Fruit fly (Drosophila melanogaster) whole organism: ENCODE measurements around the gene CG6503.

Experiments
- CG8478 ChIP-seq: fragments of >200 bp; optimal IDR thresholded peaks from 2 replicates; lab custom pipeline; 2018; ENCODE audit warnings: inconsistent platforms
- Dll ChIP-seq: fragments of >200 bp; optimal IDR thresholded peaks from 2 replicates; lab custom pipeline; 2017
- EcR ChIP-seq, 2 experiments: fragments of >200 bp; optimal IDR thresholded peaks; 2 replicates each; lab custom pipeline; 2017; ENCODE audit warnings: missing biosample characterization in 2 of 2, missing genetic modification characterization in 2 of 2, missing genetic modification reagents in 2 of 2
- pan ChIP-seq: fragments of >200 bp; optimal IDR thresholded peaks from 2 replicates; lab custom pipeline; 2017
- psq ChIP-seq: fragments of >200 bp; optimal IDR thresholded peaks from 2 replicates; lab custom pipeline; 2017
- usp ChIP-seq: fragments of >200 bp; optimal IDR thresholded peaks from 2 replicates; lab custom pipeline; 2017; ENCODE audit warnings: missing biosample characterization, missing genetic modification characterization, mixed read lengths

CG6503 gene

DNA sequence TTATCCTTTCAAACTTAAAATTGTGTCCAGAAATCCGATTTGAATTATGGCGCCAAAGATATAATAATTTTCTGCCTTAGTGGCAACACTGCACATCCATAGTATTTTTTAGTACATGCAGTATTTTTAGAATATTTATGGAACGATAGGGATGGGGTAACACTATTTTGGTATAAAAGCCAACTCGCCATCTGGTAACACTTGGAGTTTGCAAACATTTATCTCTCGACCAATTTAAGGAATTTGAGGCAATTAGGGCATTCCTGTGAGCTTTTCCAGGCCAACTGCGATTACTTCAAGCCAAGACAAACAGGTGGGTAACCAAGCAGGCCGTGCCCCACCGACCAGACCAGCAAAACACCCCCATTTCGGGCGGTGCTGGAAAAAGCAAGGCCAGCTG is 27.4 kb upstream of the CG6503 start, which contains the start of gene CG5447:
Gene CG5447, plus strand, starts transcription at position 190 of the 400 bp plus-strand sequence.
- TF ChIP-seq usp (GFP tag; lab: Kevin White, UChicago) (no peak), pan (lab: Kevin White, UChicago) (no peak), CG8478 (lab: Kevin White, UChicago) (no peak), EcR (GFP tag; optimal IDR thresholded peaks at IDR 0.05; lab: Kevin White, UChicago) (no peak), psq (lab: Kevin White, UChicago) (no peak), Dll (no peak)

DNA sequence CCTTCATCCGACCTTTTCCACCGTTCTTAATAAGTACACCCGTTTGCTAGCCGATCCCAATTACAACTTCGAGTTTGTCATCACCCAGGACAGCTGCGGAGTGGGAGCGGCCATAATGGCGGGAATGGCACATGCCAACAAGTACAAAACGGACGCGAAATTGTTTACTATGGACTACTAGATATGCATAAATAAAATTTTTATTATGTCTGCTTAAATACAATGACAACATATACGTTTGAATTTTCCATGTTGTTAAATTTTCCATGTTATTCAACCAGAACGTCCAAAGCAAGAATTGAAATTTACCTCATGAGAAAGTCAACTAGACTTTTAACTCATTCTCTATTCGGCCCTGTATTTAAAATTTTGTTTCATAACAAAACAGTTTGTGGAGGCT is 25.5 kb upstream of the CG6503 start, which contains the start of gene Hex-t2:
Gene Hex-t2, plus strand, starts transcription at position 301 of the 400 bp plus-strand sequence.
- TF ChIP-seq Dll (no peak), usp (GFP tag; lab: Kevin White, UChicago) (no peak), pan (lab: Kevin White, UChicago) (no peak), CG8478 (lab: Kevin White, UChicago) (no peak), psq (lab: Kevin White, UChicago) (no peak), EcR (GFP tag; optimal IDR thresholded peaks at IDR 0.05; lab: Kevin White, UChicago) (no peak)

DNA sequence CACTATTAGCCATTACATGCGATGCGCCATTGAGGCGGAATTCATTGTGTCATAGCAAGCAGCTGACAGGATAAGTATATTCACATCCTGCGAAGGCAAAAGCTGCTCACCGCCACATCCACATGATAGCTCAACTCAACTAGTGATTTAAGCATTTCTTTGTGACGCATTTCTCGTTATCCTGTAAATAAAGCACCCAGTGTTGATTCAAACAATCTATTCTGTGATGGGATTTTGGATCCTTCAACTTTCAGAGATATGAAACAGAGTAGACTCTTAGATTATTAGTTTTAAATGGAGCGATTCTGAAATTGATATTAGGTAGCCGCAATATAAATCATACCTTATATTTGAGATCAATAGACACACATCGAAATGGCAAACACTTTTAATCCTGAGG is 23.9 kb upstream of the CG6503 start, which contains the start of gene Hex-t1:
Gene Hex-t1, plus strand, starts transcription at position 301 of the 400 bp plus-strand sequence.
- TF ChIP-seq usp (GFP tag; lab: Kevin White, UChicago) (no peak), CG8478 (lab: Kevin White, UChicago) (no peak), Dll (no peak), pan (lab: Kevin White, UChicago) (no peak), EcR (GFP tag; optimal IDR thresholded peaks at IDR 0.05; lab: Kevin White, UChicago) (no peak), psq (lab: Kevin White, UChicago) (no peak)

DNA sequence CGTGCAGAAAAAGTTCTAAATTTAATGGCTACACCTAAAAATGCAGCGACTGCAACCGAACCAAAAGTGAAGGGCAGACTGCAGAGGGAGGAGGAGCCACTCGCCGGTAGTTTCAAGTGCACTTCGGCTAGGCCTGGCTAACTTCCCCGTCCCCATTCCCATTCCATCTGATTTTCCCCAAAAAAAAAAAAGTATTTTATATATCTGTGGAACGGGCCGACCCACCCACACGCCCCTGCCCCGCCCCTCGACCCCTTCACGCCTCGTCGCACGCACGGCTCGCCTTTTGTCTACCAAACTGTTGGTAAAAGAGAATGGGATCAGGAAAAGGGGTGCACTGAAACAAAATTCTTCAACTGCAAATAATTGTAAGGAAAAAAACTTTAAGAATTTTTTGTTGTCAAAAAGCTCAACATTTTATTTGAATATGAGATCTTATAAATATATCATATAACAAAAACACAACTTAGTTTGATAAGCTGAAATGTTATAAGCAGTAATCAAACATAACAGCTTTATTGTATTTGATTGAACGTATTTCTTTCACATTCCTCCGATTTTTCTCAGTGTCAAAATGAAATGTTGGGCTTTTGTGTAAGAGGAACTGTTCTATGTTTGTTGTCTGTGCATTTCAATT is 19.1 kb upstream of the CG6503 start:
- no peak for TF ChIP-seq Dll
- no peak for TF ChIP-seq pan (lab: Kevin White, UChicago)
- TF ChIP-seq usp (GFP tag; lab: Kevin White, UChicago), result no peak
- TF ChIP-seq CG8478 (lab: Kevin White, UChicago), result no peak
- TF ChIP-seq psq (lab: Kevin White, UChicago), result no peak
- TF ChIP-seq EcR (GFP tag; optimal IDR thresholded peaks at IDR 0.05; lab: Kevin White, UChicago), result no peak

DNA sequence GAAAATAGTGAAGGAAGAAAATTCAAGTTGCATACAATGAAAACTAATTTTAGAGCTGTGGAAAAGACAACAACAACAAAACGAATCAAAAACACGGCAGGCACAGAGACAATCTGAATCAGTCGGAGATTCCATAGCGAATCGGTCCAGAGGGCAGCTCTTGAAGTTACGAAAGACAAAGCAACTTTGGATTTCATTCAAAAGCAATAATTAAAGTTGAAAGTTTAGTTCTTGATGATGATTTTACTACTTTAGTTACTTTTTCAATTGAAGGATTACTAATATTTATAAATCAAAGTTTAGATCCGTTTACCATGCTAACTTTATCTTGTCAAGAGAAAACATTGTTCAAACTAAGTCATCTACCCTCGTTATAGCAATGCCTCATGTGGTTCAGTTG is 18.4 kb upstream of the CG6503 start:
- TF ChIP-seq psq (lab: Kevin White, UChicago) (no peak), CG8478 (lab: Kevin White, UChicago) (no peak), EcR (GFP tag; optimal IDR thresholded peaks at IDR 0.05; lab: Kevin White, UChicago) (no peak), pan (lab: Kevin White, UChicago) (no peak), Dll (no peak), usp (GFP tag; lab: Kevin White, UChicago) (no peak)

DNA sequence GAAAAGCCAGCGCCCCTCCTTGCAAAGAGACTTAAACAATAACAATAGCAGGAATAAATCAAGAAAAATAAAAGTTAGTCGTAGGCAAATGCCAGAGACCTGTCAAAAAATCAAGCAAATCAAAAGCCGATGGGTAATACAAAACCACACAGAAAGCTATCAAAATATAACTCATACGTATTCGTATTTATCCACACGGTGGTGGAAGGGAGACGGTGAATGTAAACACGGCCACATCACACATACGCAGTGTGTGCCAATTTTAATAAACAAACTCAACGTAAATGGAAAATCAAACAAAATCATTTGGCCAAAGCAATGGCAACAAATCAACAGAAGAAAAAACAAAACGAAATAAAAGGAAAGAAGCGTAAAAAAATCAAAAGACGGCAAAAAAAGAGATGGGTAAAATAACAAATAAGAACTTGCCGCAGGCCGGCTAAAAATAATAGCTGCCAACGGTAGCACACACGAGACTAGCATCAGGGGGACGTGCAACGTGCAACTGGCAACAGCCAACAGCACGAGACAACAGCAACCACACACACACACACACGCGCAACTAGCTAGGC is 17.8 kb upstream of the CG6503 start:
- TF ChIP-seq CG8478 (lab: Kevin White, UChicago), result no peak
- TF ChIP-seq EcR (GFP tag; optimal IDR thresholded peaks at IDR 0.05; lab: Kevin White, UChicago), result no peak
- no peak for TF ChIP-seq pan (lab: Kevin White, UChicago)
- no peak for TF ChIP-seq psq (lab: Kevin White, UChicago)
- no peak for TF ChIP-seq usp (GFP tag; lab: Kevin White, UChicago)
- no peak for TF ChIP-seq Dll

DNA sequence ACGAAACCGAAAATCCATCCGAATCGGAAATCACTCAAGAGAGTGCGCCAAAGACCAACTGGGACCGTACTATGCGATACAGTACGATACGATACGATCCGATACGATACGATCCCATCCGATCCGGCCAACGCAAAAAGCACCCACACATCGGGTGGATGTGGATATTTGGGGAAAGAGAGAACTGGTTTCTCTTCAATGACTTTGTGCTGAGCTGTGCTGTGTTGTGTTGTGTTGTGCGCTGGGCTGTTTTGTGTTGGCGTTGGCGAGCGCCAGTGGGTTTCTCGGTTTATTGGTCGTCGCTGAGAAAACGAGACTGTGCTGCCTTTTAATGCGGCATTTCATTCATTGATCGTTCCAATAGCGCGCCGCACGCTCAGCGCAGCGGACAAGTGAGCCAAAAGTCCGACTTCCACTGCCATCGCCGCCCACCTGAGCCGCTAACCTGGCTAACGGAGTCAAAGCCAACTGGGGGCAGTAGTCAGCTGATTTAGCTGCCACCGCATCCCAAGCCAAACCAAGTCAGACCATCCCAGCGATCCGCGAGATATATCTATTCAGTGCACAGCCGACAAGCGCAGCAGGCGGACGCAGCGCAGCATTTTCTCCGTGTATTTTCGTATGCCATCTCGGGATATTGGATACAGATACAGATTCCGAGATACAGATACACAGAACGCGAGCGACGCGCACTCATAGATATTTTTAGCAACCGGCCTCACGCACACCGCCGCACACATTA is 15.7 kb upstream of the CG6503 start, which contains the start of gene tx:
Gene tx, plus strand, starts transcription at position 324 of the 742 bp plus-strand sequence.
- TF ChIP-seq Dll (no peak), psq (lab: Kevin White, UChicago) (no peak)

DNA sequence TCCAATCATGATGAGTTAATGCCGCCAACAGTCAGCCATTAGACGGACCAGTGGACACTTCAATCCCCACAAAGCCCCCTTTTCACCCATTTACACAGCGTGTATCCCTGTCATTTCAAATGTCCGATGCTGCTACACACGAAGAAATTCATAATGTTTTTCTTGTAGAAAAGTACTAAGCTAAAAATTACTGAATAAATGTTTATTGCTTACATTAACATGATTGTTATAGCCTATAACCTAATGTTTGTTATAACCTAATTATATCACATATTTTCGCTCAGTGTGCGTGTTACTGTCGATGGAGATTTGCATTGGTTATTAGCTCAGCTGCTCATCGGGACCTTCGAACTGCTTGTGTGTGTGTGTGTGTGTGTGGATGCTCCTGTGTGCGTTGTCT is 11.6 kb upstream of the CG6503 start:
- no peak for TF ChIP-seq CG8478 (lab: Kevin White, UChicago)
- TF ChIP-seq Dll, result no peak
- no peak for TF ChIP-seq psq (lab: Kevin White, UChicago)
- TF ChIP-seq EcR (GFP tag; optimal IDR thresholded peaks at IDR 0.05; lab: Kevin White, UChicago), result no peak
- TF ChIP-seq usp (GFP tag; lab: Kevin White, UChicago), result no peak
- no peak for TF ChIP-seq pan (lab: Kevin White, UChicago)

DNA sequence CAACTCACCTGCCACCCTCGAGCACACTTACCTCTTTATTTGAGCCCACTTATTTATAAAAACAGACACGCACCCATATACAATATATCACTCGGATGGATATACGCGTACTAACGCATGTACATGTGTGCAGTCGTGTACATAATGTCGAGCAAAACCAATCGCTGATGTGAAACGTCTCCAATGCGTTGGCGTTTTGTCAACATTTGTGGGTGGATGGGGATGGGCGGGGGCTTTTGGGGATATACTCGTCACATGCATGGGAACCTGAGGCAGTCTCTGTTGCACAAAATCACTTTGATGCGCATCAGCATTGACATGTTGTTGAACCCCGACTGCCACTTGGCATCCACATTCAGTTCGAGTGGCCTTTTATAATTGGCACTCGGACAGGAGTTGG is 11.1 kb upstream of the CG6503 start:
- TF ChIP-seq pan (lab: Kevin White, UChicago) (no peak), usp (GFP tag; lab: Kevin White, UChicago) (no peak), psq (lab: Kevin White, UChicago) (no peak), CG8478 (lab: Kevin White, UChicago) (no peak), Dll (no peak), EcR (GFP tag; optimal IDR thresholded peaks at IDR 0.05; lab: Kevin White, UChicago) (no peak)

DNA sequence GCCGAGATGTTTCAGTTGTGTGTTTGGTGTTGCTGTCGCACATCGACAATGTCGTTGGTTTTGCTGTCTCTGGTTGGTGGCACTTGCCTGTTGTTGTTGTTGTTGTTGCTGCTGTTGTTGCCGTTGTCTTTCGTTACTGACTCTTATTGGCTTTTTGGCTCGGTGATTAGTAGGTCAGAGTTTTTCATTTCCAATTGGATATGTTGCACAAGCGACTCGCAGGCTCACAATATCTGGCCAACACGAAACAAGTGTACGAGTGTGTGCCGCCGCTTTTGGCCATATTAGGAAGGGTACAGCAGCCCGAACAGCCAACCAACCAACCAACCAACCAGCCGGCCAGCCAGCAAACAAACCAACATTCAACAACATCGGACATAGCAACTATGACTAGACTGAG is 8.8 kb upstream of the CG6503 start:
- TF ChIP-seq usp (GFP tag; lab: Kevin White, UChicago) (no peak), CG8478 (lab: Kevin White, UChicago) (no peak), psq (lab: Kevin White, UChicago) (no peak), Dll (no peak), pan (lab: Kevin White, UChicago) (no peak)

DNA sequence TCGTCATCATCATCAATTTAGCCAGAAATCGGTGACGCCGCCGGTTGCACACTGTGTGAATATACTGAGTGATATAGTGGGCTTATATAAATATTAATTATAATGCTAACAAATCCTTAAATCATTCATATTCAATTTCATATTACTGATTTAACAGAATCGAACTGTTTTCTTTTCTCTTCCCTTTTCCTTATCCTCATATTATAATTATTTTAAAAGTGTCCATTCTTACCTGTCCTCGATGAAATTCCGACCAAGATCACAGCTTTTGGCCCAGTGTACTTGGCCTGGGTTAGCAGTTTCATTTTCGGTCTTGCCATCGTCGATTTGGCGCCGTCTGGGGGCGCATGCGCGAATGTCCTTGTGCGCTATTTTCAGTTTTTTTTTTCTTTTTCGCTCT is 8.1 kb upstream of the CG6503 start:
- TF ChIP-seq psq (lab: Kevin White, UChicago) (no peak), Dll (no peak), pan (lab: Kevin White, UChicago) (no peak), EcR (GFP tag; optimal IDR thresholded peaks at IDR 0.05; lab: Kevin White, UChicago) (no peak), usp (GFP tag; lab: Kevin White, UChicago) (no peak), CG8478 (lab: Kevin White, UChicago) (no peak)
